Fruit fly (Drosophila melanogaster) whole organism: ENCODE results near the gene CG5104.

Experiments used
- CG8478 ChIP-seq: fragments of >200 bp; optimal IDR thresholded peaks from 2 replicates; lab custom pipeline; 2018; ENCODE audit warnings: inconsistent platforms
- Dll ChIP-seq: fragments of >200 bp; optimal IDR thresholded peaks from 2 replicates; lab custom pipeline; 2017
- EcR ChIP-seq, 2 experiments: fragments of >200 bp; optimal IDR thresholded peaks; 2 replicates each; lab custom pipeline; 2017; ENCODE audit warnings: missing biosample characterization in 2 of 2, missing genetic modification characterization in 2 of 2, missing genetic modification reagents in 2 of 2
- pan ChIP-seq: fragments of >200 bp; optimal IDR thresholded peaks from 2 replicates; lab custom pipeline; 2017
- psq ChIP-seq: fragments of >200 bp; optimal IDR thresholded peaks from 2 replicates; lab custom pipeline; 2017
- usp ChIP-seq: fragments of >200 bp; optimal IDR thresholded peaks from 2 replicates; lab custom pipeline; 2017; ENCODE audit warnings: missing biosample characterization, missing genetic modification characterization, mixed read lengths

CG5104 gene

dm6 chr3L:20530347-20531177 is 9.8 kb downstream of the CG5104 start:
- TF ChIP-seq pan (no peak), usp (GFP tag; lab: Kevin White, UChicago) (no peak), EcR (GFP tag; optimal IDR thresholded peaks at IDR 0.05; lab: Kevin White, UChicago) (no peak), psq (lab: Kevin White, UChicago) (no peak), Dll (lab: Kevin White, UChicago) (no peak), CG8478 (no peak)

dm6 chr3L:20531257-20531656 is 10.4 kb downstream of the CG5104 start:
- TF ChIP-seq CG8478 (no peak), pan (no peak), EcR (GFP tag; optimal IDR thresholded peaks at IDR 0.05; lab: Kevin White, UChicago) (no peak), Dll (lab: Kevin White, UChicago) (no peak)

- TF ChIP-seq CG8478 (no peak), pan (no peak), Dll (lab: Kevin White, UChicago) (no peak), psq (lab: Kevin White, UChicago) (no peak), usp (GFP tag; lab: Kevin White, UChicago) (no peak), EcR (GFP tag; optimal IDR thresholded peaks at IDR 0.05; lab: Kevin White, UChicago) (no peak)
Measured at dm6 chr3L:20533409-20533808, 12.6 kb downstream of the CG5104 start, which contains the start of gene CG13250. TSS of gene CG13250 (plus strand) at chr3L:20533709.

- TF ChIP-seq CG8478 (no peak), Dll (lab: Kevin White, UChicago) (no peak), EcR (GFP tag; optimal IDR thresholded peaks at IDR 0.05; lab: Kevin White, UChicago) (no peak), usp (GFP tag; lab: Kevin White, UChicago) (no peak), psq (lab: Kevin White, UChicago) (no peak), pan (no peak)
Measured at dm6 chr3L:20536919-20537318, 16.1 kb downstream of the CG5104 start.

dm6 chr3L:20537655-20538300 is 17.0 kb downstream of the CG5104 start:
- no peak for TF ChIP-seq EcR (GFP tag; optimal IDR thresholded peaks at IDR 0.05; lab: Kevin White, UChicago)
- TF ChIP-seq usp (GFP tag; lab: Kevin White, UChicago) = no peak
- TF ChIP-seq pan = no peak
- TF ChIP-seq Dll (lab: Kevin White, UChicago) = no peak
- TF ChIP-seq psq (lab: Kevin White, UChicago) = no peak
- no peak for TF ChIP-seq CG8478

DNA sequence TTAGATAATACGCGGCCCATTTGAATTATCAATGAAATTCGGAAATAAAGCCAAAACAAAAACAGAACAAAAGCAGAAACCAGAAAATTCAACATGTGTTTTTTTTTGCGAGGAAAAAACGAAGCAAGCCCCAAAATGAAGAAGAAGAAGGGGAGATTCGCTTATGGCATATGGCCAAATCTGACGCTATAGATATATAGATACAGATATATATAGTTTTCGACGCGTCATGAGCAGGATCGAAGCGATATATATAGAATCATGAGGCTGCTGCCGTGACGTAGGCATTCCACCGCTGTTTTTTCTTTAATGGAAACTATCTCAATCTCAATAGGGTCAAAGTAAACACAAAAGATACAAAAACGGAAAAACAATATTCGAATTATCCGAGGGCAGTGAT is 17.6 kb downstream of the CG5104 start:
- TF ChIP-seq psq (lab: Kevin White, UChicago) = no peak
- TF ChIP-seq pan = no peak
- no peak for TF ChIP-seq CG8478
- no peak for TF ChIP-seq Dll (lab: Kevin White, UChicago)
- TF ChIP-seq usp (GFP tag; lab: Kevin White, UChicago) = no peak
- TF ChIP-seq EcR (GFP tag; optimal IDR thresholded peaks at IDR 0.05; lab: Kevin White, UChicago) = no peak

DNA sequence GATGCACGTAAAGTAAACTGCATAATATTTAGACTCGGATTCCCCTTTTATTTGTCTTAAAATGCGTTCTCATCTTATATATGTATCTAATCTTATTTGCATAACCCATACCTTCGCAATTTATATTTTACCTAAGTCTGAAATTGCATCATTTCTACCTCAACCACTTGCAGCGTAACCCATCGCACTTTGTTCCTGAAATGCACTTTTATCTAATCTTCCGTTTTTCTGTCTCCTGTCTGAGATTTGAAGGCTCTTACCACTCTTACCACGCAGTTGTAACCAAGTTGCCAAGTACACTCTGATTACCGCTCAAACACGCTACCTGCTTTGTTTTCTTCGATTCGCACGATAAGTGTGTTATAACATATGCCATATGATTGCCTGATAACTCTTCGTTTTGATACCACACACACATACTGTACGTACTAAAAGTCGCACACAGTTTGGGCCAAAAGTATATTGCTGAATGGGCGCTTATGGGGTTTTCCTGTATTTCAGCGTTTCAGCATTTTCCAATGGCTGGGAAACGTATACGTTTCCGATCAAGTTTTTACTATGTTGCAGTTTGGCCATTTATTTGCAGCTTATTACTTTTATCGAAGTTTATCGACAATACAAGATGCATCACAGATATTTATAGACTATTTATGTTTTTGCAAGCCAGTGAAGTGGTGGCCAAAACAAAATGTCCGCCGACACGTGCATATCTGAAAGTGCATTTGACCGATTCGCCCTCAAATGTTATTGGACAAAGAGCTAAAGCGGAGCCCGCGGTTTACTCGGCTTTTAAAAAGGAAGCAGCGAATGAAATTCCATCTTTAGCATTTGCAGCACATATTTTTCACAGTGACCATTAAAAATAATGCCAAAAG is 18.5 kb downstream of the CG5104 start:
- no peak for TF ChIP-seq CG8478
- TF ChIP-seq usp (GFP tag; lab: Kevin White, UChicago) = no peak

- TF ChIP-seq usp (GFP tag; lab: Kevin White, UChicago) = no peak
- no peak for TF ChIP-seq EcR (GFP tag; optimal IDR thresholded peaks at IDR 0.05; lab: Kevin White, UChicago)
- TF ChIP-seq Dll (lab: Kevin White, UChicago) = no peak
- no peak for TF ChIP-seq pan
- TF ChIP-seq psq (lab: Kevin White, UChicago) = no peak
- no peak for TF ChIP-seq CG8478
Measured at dm6 chr3L:20540182-20540974, 19.6 kb downstream of the CG5104 start, which contains the start of gene Rcd2. TSS of gene Rcd2 (minus strand) at chr3L:20540417.

DNA sequence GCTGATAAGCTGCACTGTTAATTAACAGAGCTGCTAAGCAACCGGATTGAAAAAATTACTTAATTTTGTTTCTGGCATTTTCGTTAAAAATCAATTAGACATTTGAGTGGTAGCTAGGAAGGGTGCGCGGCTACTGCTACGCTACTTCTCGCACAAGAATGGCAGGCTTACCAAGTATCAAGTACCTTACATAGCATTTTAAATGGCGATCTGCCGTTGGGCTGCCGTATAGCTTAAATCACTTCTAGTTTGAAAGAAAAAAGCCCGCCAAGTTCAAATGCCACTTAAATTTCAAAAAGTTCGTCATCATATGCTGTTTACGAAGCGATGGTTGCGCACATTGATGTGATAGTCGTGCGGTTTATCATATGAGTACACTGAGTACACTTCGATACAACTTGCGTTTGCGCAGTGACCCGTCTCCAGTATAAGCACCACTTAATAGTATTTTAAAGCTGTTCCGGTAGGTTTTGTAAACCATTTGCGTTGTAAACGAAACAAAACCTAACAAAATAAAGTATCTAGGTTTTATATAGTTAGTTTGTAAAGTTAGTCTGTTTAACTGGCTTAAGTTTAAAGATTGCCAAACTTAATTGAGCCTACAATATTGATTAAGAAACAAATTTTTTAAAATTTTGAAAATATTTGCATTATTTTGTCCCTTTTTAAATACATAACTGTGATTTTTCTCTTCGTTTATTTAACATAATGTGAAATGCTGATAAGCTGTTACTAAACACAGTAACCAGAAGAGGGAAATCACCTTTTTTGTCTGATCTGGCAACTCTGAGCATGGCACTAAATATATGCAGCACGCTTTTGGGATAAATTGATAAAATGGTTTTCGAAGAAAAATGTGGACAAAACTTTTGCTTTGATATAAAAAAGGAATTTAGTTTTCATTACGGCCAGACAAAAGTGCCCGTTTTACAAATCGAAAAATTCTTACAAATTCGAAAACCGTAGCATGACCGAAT is 20.5 kb downstream of the CG5104 start:
- TF ChIP-seq pan (no peak), EcR (GFP tag; optimal IDR thresholded peaks at IDR 0.05; lab: Kevin White, UChicago) (no peak), Dll (lab: Kevin White, UChicago) (no peak), psq (lab: Kevin White, UChicago) (no peak), CG8478 (no peak), usp (GFP tag; lab: Kevin White, UChicago) (no peak)

dm6 chr3L:20548201-20548854 is 27.5 kb downstream of the CG5104 start:
- TF ChIP-seq usp (GFP tag; lab: Kevin White, UChicago) (no peak), pan (no peak), Dll (lab: Kevin White, UChicago) (no peak), CG8478 (no peak), EcR (GFP tag; optimal IDR thresholded peaks at IDR 0.05; lab: Kevin White, UChicago) (no peak), psq (lab: Kevin White, UChicago) (no peak)
